Worm (Caenorhabditis elegans) whole organism, L2 larva: ENCODE measurements around the gene srw-83.
"Not testable (repeated sequence)": the region's sequence is repeated elsewhere in the genome, so short reads cannot be mapped to it uniquely, and the experiment has no call there.

Experiments used
- nhr-237 ChIP-seq: fragments of 150-350 bp; optimal IDR thresholded peaks from 2 replicates; lab custom pipeline; 2014; ENCODE audit warnings: missing biosample characterization, missing genetic modification characterization
- peb-1 ChIP-seq: fragments of 150-350 bp; optimal IDR thresholded peaks from 2 replicates; lab custom pipeline; 2014; ENCODE audit warnings: missing biosample characterization, missing genetic modification characterization
- unc-62 ChIP-seq: fragments of 150-350 bp; optimal IDR thresholded peaks from 2 replicates; lab custom pipeline; 2014; ENCODE audit warnings: missing biosample characterization, missing genetic modification reagents, missing genetic modification characterization

DNA sequence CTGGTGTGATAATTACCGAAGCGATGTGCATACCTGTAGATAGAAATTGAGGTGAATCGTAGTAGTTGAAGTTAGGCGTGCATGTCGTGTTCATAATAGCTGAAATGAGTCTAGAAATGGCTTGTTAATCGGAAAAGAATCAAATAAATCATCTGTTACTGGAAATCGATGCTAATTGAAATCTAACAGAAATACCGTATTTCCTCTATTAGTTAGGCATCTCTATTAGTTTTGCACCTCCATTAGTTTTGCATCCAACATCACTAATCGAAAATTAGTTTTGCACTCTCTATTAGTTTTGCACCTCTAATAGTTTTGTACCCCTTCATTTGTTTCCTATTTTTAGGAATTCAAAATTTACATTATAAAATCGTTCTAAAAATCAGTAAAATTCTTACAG, 21.6 kb upstream of the srw-83 start, which contains the start of gene srh-209:
- TF ChIP-seq unc-62 (GFP tag; lab: Kevin White, UChicago); nhr-237 (tag; lab: Kevin White, UChicago); peb-1 (tag; lab: Kevin White, UChicago): not testable (repeated sequence)
